Fruit fly (Drosophila melanogaster): ENCODE data around the gene CG33500.

DNA sequence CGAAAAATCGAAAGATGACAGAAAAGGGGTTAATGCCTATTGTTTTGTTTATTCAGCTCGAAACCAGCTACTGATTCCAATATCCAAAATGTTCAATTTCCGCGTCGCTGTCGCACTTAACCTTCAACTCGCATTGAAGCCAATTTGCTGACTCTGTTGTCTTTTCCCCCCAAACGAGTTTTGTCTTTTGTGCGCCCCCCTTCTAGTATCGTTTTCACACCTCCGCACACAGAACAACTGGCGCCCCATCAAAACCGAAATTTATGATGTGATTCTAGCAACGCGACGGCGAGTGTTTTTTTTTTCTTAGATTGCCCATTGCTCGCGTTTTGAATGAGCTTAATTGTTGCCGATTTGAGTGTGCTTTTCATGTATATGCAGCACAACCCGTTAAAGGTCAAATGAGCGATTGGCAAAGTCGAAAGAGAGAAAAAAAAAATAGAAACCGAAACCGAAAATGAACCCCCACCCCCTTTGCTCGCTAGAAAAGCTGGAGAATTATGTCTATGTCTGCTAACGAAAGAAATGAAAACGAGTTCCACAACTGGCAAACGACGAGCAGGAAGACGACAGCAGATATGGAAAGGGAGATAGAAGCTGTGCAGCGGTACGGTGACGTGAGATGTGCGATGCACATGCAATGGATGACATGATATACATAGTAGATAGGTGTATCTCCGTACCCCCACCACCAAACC, 42.1 kb downstream of the CG33500 start:
- TF ChIP-seq CG10147 (GFP tag; optimal IDR thresholded peaks at IDR 0.05) (no peak), wdn (GFP tag; IDR thresholded peaks at IDR 0.05) (no peak), CG16815 (GFP tag; optimal IDR thresholded peaks at IDR 0.05) (no peak), ttk (GFP tag; IDR thresholded peaks at IDR 0.05) (no peak), CG4730 (GFP tag; IDR thresholded peaks at IDR 0.05) (no peak), hth (optimal IDR thresholded peaks at IDR 0.05) (no peak), ems (GFP tag; optimal IDR thresholded peaks at IDR 0.05) (no peak), jumu (GFP tag; optimal IDR thresholded peaks at IDR 0.05) (no peak), CG12299 (tag; optimal IDR thresholded peaks at IDR 0.05) (no peak), CG13775 (GFP tag; optimal IDR thresholded peaks at IDR 0.05) (no peak), corto (GFP tag; optimal IDR thresholded peaks at IDR 0.05) (no peak), esg (GFP tag; conservative IDR thresholded peaks at IDR 0.05) (no peak)

Measured in whole organism, embryonic.